Fruit fly (Drosophila melanogaster) whole organism, wandering third instar larva: Measurements from ENCODE around the gene klg.

Source experiments
- Abd-B ChIP-seq: fragments of >200 bp; optimal IDR thresholded peaks from 2 replicates; lab custom pipeline; 2017; ENCODE audit warnings: missing biosample characterization, missing genetic modification characterization
- CG32264 ChIP-seq: fragments of 200-800 bp; sonication (Bioruptor generic); optimal IDR thresholded peaks from 2 replicates; lab custom pipeline; 2016; ENCODE audit warnings: missing biosample characterization, missing genetic modification characterization
- GATAd ChIP-seq: sonication (Bioruptor generic); optimal IDR thresholded peaks from 2 replicates; lab custom pipeline; 2016; ENCODE audit warnings: missing biosample characterization, missing genetic modification characterization
- Hr78 ChIP-seq: fragments of >200 bp; optimal IDR thresholded peaks from 2 replicates; lab custom pipeline; 2017; ENCODE audit warnings: missing biosample characterization, missing genetic modification characterization
- Jra ChIP-seq: sonication (Bioruptor generic); optimal IDR thresholded peaks from 2 replicates; lab custom pipeline; 2016; ENCODE audit warnings: missing biosample characterization, missing genetic modification characterization
- Mio ChIP-seq: sonication (Bioruptor generic); optimal IDR thresholded peaks from 2 replicates; lab custom pipeline; 2016; ENCODE audit warnings: missing biosample characterization, missing genetic modification characterization
- Myc ChIP-seq: fragments of >200 bp; optimal IDR thresholded peaks from 2 replicates; lab custom pipeline; 2017
- Sp1 ChIP-seq: fragments of 200-800 bp; sonication (Bioruptor generic); optimal IDR thresholded peaks from 3 replicates; lab custom pipeline; 2019; ENCODE audit warnings: missing biosample characterization, mild to moderate bottlenecking, missing genetic modification characterization, moderate library complexity
- Vsx2 ChIP-seq: fragments of 200-300, 225-300 bp; sonication (Bioruptor generic); optimal IDR thresholded peaks from 2 replicates; lab custom pipeline; 2018; ENCODE audit warnings: missing biosample characterization, missing genetic modification characterization; ENCODE audit not compliant: partially characterized antibody
- dl ChIP-seq, 2 experiments: fragments of 175-275, 200-275 bp in 1 of 2; fragments of 200-275 bp in 1 of 2; sonication (Bioruptor generic); optimal IDR thresholded peaks; lab custom pipeline; 2018; ENCODE audit warnings: mild to moderate bottlenecking in 2 of 2, missing biosample characterization in 2 of 2, missing genetic modification characterization in 2 of 2, moderate library complexity in 2 of 2; ENCODE audit not compliant: partially characterized antibody in 2 of 2, insufficient read depth in 1 of 2
- foxo ChIP-seq, 2 experiments: fragments of 200-800 bp; sonication (Bioruptor generic); optimal IDR thresholded peaks; 2 replicates in 1 of 2; 3 replicates in 1 of 2; lab custom pipeline; 2016 to 2017; ENCODE audit warnings: missing biosample characterization in 2 of 2, missing genetic modification characterization in 2 of 2
- h ChIP-seq: fragments of 200-800 bp; sonication (Bioruptor generic); optimal IDR thresholded peaks from 3 replicates; lab custom pipeline; 2016; ENCODE audit warnings: missing biosample characterization, mild to moderate bottlenecking, missing genetic modification characterization
- jim ChIP-seq: fragments of 175-275, 200-325 bp; sonication (Bioruptor generic); optimal IDR thresholded peaks from 2 replicates; lab custom pipeline; 2016; ENCODE audit warnings: missing biosample characterization, mild to moderate bottlenecking, missing genetic modification characterization
- psq ChIP-seq: fragments of 200-800 bp; sonication (Bioruptor generic); optimal IDR thresholded peaks from 3 replicates; lab custom pipeline; 2017; ENCODE audit warnings: missing biosample characterization, mild to moderate bottlenecking, missing genetic modification characterization, moderate library complexity
- rgr ChIP-seq: fragments of 200-800 bp; sonication (Bioruptor generic); optimal IDR thresholded peaks from 3 replicates; lab custom pipeline; 2016; ENCODE audit warnings: missing biosample characterization, mild to moderate bottlenecking, missing genetic modification characterization
- sage ChIP-seq: fragments of 200-800 bp; sonication (Bioruptor generic); optimal IDR thresholded peaks from 2 replicates; lab custom pipeline; 2016; ENCODE audit warnings: missing biosample characterization, mild to moderate bottlenecking, missing genetic modification characterization
- sv ChIP-seq: fragments of 200-800 bp; sonication (Bioruptor generic); optimal IDR thresholded peaks from 3 replicates; lab custom pipeline; 2016; ENCODE audit warnings: missing biosample characterization, missing genetic modification characterization
- tai ChIP-seq: sonication (Bioruptor generic); optimal IDR thresholded peaks from 2 replicates; lab custom pipeline; 2016; ENCODE audit warnings: missing biosample characterization, missing genetic modification characterization
- woc ChIP-seq: sonication (Bioruptor generic); optimal IDR thresholded peaks from 2 replicates; lab custom pipeline; 2016; ENCODE audit warnings: missing biosample characterization, mild to moderate bottlenecking, missing genetic modification characterization

The klg gene

dm6 chr3R:23010406-23010805, 111.3 kb downstream of the klg start, which contains the start of gene CG34375:
CG34375 (minus strand) TSS chr3R:23010562.
- TF ChIP-seq Jra (GFP tag; lab: Kevin White, UChicago): no peak
- no peak for TF ChIP-seq dl (GFP tag; optimal IDR thresholded peaks at IDR 0.05; lab: Kevin White, UChicago; ENCODE audit: insufficient read depth in 1 of 2, partially characterized antibody in 2 of 2)
- TF ChIP-seq Myc: no peak
- no peak for TF ChIP-seq Vsx2 (GFP tag; lab: Kevin White, UChicago)
- TF ChIP-seq Sp1 (GFP tag; lab: Kevin White, UChicago): no peak
- TF ChIP-seq tai (GFP tag; lab: Kevin White, UChicago): no peak
- no peak for TF ChIP-seq psq (GFP tag; lab: Kevin White, UChicago)
- TF ChIP-seq CG32264 (GFP tag; lab: Kevin White, UChicago): no peak
- no peak for TF ChIP-seq woc (GFP tag; lab: Kevin White, UChicago)
- TF ChIP-seq Hr78 (GFP tag; lab: Kevin White, UChicago): no peak
- no peak for TF ChIP-seq h (GFP tag; lab: Kevin White, UChicago)
- no peak for TF ChIP-seq Mio (GFP tag; lab: Kevin White, UChicago)
- TF ChIP-seq jim (GFP tag; lab: Kevin White, UChicago): no peak
- no peak for TF ChIP-seq GATAd (GFP tag; lab: Kevin White, UChicago)
- TF ChIP-seq sage (GFP tag; lab: Kevin White, UChicago): no peak
- TF ChIP-seq Abd-B (GFP tag; lab: Kevin White, UChicago): no peak
- no peak for TF ChIP-seq sv (GFP tag; lab: Kevin White, UChicago)
- TF ChIP-seq foxo (GFP tag; optimal IDR thresholded peaks at IDR 0.05; lab: Kevin White, UChicago): no peak
- no peak for TF ChIP-seq rgr (GFP tag; lab: Kevin White, UChicago)
- TF ChIP-seq, all 38 proteins: peak for 0
